Fruit fly (Drosophila melanogaster) Kc167 (cell line): Measurements from ENCODE around the gene CG13676.

Source experiments
- Myc ChIP-seq: fragments of >200 bp; optimal IDR thresholded peaks from 2 replicates; lab custom pipeline; 2017; ENCODE audit warnings: missing external identifiers
- Sin3A ChIP-seq: fragments of >200 bp; optimal IDR thresholded peaks from 2 replicates; lab custom pipeline; 2018; ENCODE audit warnings: missing external identifiers
- h ChIP-seq: fragments of >200 bp; optimal IDR thresholded peaks from 3 replicates; lab custom pipeline; 2018; ENCODE audit warnings: missing external identifiers
- insv ChIP-seq: fragments of >200 bp; optimal IDR thresholded peaks from 3 replicates; lab custom pipeline; 2018; ENCODE audit warnings: missing external identifiers
- psq ChIP-seq: fragments of >200 bp; optimal IDR thresholded peaks from 2 replicates; lab custom pipeline; 2017; ENCODE audit warnings: missing external identifiers
- ttk ChIP-seq: sonication (Bioruptor generic); optimal IDR thresholded peaks from 2 replicates; lab custom pipeline; 2017; ENCODE audit warnings: missing external identifiers

DNA sequence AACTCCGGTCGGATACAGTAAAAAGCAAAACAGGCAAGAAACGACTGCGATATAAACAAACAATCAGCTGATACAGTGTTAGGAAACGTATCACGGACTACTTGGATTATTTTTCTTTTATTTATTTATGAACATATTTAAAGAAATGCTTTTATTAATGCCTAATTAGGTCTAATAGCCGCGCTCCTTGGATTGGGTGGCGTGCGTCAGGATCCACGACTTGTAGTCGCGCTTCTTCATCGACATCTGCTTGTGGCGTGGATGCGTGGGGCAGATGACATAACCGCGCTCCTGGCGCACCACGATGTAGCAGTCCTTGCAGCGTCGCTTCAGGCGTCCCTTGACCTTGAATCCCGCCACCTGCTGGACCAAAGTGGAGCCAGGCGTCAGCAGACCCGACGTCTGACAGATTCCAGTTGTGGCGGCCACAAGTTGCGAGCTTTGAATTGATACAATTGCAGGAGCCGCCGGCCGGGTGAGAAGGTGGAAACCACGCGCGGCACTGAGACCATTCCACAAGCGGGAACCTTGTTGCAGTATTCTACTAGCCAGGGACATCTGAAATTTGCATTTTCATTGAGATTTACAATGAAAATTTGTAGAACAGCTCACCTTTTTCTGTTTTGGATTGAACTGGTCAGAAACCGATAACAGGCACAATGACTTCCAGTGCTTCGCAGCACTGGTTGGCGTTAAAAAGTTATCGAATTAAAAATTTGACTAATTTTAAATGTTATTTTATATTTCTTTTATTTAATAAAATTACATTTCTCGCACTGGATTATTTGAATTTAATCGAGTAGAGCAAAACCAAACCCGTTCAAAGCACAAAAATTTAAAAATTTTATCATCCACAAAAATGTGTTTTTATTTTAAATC is 26.9 kb downstream of the CG13676 start, which contains the start of the genes CG7550 and mRpL36:
- TF ChIP-seq h (lab: Kevin White, UChicago) (no peak), Sin3A (no peak), psq (lab: Kevin White, UChicago) (no peak), insv (lab: Kevin White, UChicago) (no peak), Myc (no peak), ttk (lab: Kevin White, UChicago) (no peak)
